Worm (Caenorhabditis elegans) whole organism, dauer: ENCODE data around the gene Y43F8B.25.

ENCODE experiments used
- unc-62 ChIP-seq: sonication (generic microtip); optimal IDR thresholded peaks from 2 replicates; lab custom pipeline; 2017; ENCODE audit warnings: missing biosample characterization, missing genetic modification reagents, missing genetic modification characterization

Gene Y43F8B.25

DNA sequence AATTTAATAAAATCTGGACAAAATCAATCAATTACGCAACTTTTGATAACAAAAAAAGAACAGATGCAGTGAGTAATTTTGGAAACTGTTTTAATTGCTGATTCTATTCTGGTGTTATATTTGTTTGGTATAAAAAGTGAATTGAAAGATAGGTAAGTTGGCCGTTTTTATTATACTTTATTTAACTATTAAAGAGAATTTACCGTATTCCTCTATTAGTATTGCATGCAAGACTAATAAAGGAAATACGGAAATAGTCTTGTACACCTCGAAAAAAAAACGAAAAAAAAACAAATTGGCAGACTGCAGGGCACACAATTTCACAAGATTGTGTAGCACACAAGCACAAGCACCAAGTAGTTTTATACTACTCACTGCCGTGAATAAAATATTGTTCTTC lies at the start of gene Y43F8B.25:
TSS of gene Y43F8B.25 (plus strand) at position 301 of the 400 bp plus-strand sequence.
- TF ChIP-seq unc-62: no peak

DNA sequence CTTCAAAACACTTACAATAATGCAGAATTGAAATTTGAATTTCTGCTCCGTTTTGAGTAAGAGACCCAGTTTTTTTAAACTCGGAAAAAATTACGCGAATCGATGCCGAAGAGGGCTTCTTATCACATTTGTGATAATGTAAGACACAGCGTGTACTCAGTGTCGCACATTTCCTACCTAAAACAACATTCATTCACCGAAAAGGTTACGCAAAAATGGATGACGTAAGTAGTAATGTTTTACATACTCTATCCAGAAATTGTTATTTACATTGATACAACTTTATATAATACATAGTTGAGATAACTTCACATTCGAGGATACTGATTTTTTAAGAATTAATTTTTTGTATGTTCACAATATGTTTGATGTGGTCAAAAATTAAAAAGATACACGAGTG lies 46.2 kb upstream of the Y43F8B.25 start, which contains the start of the genes C25F9.4 and C25F9.9:
TSS of gene C25F9.4 (minus strand) at position 101 of the 400 bp plus-strand sequence.
TSS of gene C25F9.9 (plus strand) at position 137 of the 400 bp plus-strand sequence.
- TF ChIP-seq unc-62: no peak

ce11 chrV:19417836-19418235 lies 44.9 kb upstream of the Y43F8B.25 start, which contains the start of gene C25F9.15:
Gene C25F9.15, plus strand, starts transcription at chrV:19418136.
- no peak for TF ChIP-seq unc-62

DNA sequence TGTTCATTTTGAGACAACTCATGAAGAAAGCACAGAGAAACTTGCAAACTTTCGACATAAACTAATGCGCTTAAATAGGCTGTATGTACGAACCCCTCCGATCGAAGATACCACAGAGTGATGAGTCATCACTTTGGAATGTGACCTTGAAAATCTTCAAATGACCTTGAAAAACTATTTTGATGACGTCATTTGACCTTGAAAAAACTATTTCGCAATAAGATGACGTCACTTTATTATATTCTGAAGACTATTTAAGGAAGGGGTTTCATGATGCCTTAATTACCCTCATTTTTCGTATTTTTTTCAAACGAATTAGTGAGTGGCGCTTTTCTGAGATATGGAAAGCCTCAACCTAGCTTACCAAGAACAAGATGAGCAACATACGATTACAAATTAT lies 41.6 kb upstream of the Y43F8B.25 start, which contains the start of gene C25F9.2:
TSS of gene C25F9.2 (plus strand) at position 341 of the 400 bp plus-strand sequence.
- TF ChIP-seq unc-62: no peak

DNA sequence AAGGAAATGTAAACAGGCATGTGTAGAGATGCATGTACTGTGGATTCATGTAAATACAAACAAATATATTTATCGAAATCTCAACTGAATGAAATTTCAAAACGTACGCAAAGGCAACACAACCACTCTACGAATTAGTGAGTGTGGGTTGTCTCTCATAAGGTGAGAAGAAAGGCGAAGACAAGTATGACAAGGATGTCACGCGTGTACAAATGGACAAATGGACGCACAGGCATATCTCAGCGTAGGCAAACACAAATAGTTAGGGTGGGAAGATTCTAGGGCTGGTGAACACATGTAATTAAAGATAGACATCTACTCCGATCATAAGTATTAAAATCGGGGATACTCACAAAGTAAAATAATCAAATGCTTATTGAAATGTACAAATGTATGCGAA lies 34.6 kb upstream of the Y43F8B.25 start:
- TF ChIP-seq unc-62: no peak

DNA sequence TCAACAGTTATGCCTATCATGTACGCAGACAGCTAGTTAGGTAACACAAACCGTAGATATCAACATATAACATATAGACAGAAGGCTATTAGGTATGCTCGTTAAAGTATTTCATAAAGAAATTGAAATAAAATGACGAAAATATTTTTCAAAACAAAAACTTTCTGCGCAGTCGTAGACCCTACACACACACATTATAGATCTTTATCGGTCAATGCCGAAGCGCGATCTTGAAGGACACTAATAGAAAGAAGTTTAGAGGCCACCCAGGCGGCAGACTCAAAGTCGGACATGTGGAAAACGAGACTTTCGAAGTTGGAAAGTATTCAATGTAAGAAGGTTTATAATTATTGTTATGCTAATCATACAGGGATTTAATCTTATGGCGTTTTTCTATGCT lies 33.8 kb upstream of the Y43F8B.25 start:
- TF ChIP-seq unc-62: no peak

- TF ChIP-seq unc-62: no peak
Observed at ce11 chrV:19429605-19430004, 33.1 kb upstream of the Y43F8B.25 start.

ce11 chrV:19430351-19430913 lies 32.3 kb upstream of the Y43F8B.25 start:
- TF ChIP-seq unc-62: no peak

ce11 chrV:19431036-19431435 lies 31.7 kb upstream of the Y43F8B.25 start, which contains the start of gene srw-85:
Gene srw-85, minus strand, starts transcription at chrV:19431136.
- no peak for TF ChIP-seq unc-62

DNA sequence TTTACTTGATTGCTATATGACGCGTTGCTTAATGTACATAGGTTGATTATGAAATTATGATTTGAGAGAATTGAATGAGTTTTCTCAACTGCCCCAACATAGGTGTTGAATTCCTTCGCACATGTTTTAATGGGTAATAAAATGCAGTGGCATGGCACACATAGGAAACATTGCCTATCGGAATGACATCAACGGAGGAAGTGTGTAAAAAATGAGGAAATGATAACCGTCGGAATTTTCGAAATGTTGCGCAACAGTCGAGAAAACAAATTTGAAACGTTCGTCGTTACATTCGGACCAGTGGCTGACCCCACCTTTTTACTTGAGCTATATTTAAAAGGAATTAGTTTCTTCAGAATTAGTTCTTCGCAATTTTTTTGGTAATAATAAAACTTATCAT lies 30.7 kb upstream of the Y43F8B.25 start:
- TF ChIP-seq unc-62: no peak

ce11 chrV:19432972-19433371 lies 29.7 kb upstream of the Y43F8B.25 start, which contains the start of gene C25F9.11:
Gene C25F9.11, minus strand, starts transcription at chrV:19433072.
- no peak for TF ChIP-seq unc-62

ce11 chrV:19433806-19434437 lies 28.8 kb upstream of the Y43F8B.25 start, which contains the start of gene C25F9.16:
Gene C25F9.16, plus strand, starts transcription at chrV:19434387.
- no peak for TF ChIP-seq unc-62

DNA sequence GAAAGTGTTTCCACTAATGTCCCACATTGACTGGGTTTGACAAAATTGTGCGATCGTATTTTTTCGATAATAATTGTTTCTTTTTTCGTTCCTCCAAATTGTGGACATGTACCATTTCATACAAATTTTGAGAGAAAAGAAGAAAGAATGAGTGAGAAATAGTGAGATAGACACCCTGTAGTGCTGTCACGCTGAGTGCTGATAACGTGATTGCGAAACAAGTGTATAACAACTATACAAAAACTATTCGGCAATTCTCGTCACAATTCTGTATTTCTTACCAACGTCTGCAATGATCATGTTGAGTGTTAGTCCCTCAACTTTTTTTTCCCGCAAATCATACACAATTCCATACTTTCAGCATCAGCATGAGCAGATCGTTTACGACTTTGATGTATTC lies 26.4 kb upstream of the Y43F8B.25 start, which contains the start of gene C25F9.14:
TSS of gene C25F9.14 (plus strand) at position 178 of the 400 bp plus-strand sequence.
- no peak for TF ChIP-seq unc-62

- TF ChIP-seq unc-62: no peak
Observed at ce11 chrV:19443599-19443998, 19.1 kb upstream of the Y43F8B.25 start.

DNA sequence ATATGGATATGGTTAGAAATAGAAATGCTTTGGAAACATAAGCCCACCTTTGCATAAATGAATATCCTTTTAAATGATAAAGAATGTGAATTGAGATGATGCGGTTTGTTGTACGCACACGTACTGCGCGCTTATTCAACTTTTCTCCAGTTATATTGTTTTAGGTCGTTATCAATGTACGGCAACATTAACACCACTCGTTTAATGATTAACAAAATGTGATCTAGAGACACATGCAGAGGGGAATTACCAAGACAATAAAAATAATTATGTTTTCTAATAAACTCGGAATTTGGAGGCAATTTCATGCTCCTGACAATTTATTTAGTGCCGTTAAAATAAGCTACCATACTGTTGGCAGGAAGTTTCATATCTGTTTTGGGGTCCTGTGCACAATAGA lies 17.3 kb upstream of the Y43F8B.25 start, which contains the start of gene M04C3.1:
TSS of gene M04C3.1 (minus strand) at position 164 of the 400 bp plus-strand sequence.
- TF ChIP-seq unc-62: no peak

- TF ChIP-seq unc-62: no peak
Observed at ce11 chrV:19448805-19449204, 13.9 kb upstream of the Y43F8B.25 start, which contains the start of gene M04C3.2. Gene M04C3.2, minus strand, starts transcription at chrV:19448905.

- TF ChIP-seq unc-62: no peak
Observed at ce11 chrV:19449544-19449943, 13.2 kb upstream of the Y43F8B.25 start, which contains the start of gene M04C3.5. Gene M04C3.5, plus strand, starts transcription at chrV:19449733.

DNA sequence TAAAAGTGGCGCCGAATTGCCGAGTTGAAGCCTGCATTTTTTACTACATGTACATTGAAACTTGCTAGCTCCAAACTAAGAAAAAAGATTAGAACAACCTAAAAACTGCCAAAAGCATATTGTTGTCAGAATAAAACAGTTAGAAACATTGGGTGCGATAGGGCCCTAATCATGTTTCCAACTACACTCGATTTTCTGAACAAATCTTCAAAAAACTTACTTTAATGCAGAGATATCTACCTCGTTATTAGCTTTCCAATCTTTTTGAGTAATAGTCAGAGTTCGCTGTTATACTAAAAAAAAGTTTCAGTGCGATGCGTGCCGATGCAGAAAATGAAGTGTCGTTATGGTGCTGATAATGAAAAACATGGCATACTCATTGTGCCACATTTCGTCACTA lies 7.1 kb upstream of the Y43F8B.25 start, which contains the start of the genes Y43F8B.13 and Y43F8B.14:
TSS of gene Y43F8B.13 (plus strand) at position 301 of the 400 bp plus-strand sequence.
TSS of gene Y43F8B.14 (minus strand) at position 322 of the 400 bp plus-strand sequence.
- no peak for TF ChIP-seq unc-62
